Fruit fly (Drosophila melanogaster): Measurements from ENCODE around the gene CG42502.

Gene CG42502

dm6 chr2L:18834525-18834924 is 23.5 kb upstream of the CG42502 start:
- TF ChIP-seq CG15710 (tag; optimal IDR thresholded peaks at IDR 0.05), result no peak
- TF ChIP-seq fd96Ca (GFP tag; IDR thresholded peaks at IDR 0.05), result no peak
- TF ChIP-seq CG13204 (GFP tag; optimal IDR thresholded peaks at IDR 0.05), result no peak
- no peak for TF ChIP-seq CG14655 (GFP tag; optimal IDR thresholded peaks at IDR 0.05)
- TF ChIP-seq CG4496 (GFP tag; IDR thresholded peaks at IDR 0.05), result no peak
- TF ChIP-seq CG10348 (GFP tag; IDR thresholded peaks at IDR 0.05), result no peak
- no peak for TF ChIP-seq CG34367 (tag; optimal IDR thresholded peaks at IDR 0.05)
- no peak for TF ChIP-seq CG9948 (tag; optimal IDR thresholded peaks at IDR 0.05)
- TF ChIP-seq EcR (GFP tag; optimal IDR thresholded peaks at IDR 0.05), result no peak

dm6 chr2L:18830587-18831528 is 19.8 kb upstream of the CG42502 start, which contains the start of the genes CG17597 and ScpX:
Gene CG17597, minus strand, starts transcription at chr2L:18831153.
Gene ScpX, plus strand, starts transcription at chr2L:18831229.
- no peak for TF ChIP-seq rn (GFP tag; IDR thresholded peaks at IDR 0.05)
- TF ChIP-seq fd96Ca (GFP tag; IDR thresholded peaks at IDR 0.05), result no peak
- TF ChIP-seq CG15710 (tag; optimal IDR thresholded peaks at IDR 0.05), result peak; percentile 55
- peak; percentile 20; the same call in 1 of the 2 replicates for TF ChIP-seq Ets98B (GFP tag; IDR thresholded peaks at IDR 0.05)
- TF ChIP-seq CG8301 (tag; optimal IDR thresholded peaks at IDR 0.05), result peak; percentile 23
- peak; percentile 23; the same call in 1 of the 2 replicates for TF ChIP-seq CG32121 (GFP tag; IDR thresholded peaks at IDR 0.05)
- TF ChIP-seq Pif1A (GFP tag; optimal IDR thresholded peaks at IDR 0.05), result peak; percentile 69
- TF ChIP-seq CG12605 (GFP tag; IDR thresholded peaks at IDR 0.05), result peak; percentile 53; the same call in 1 of the 2 replicates
- TF ChIP-seq gl (tag; optimal IDR thresholded peaks at IDR 0.05), result peak; percentile 64
- no peak for TF ChIP-seq CG13204 (GFP tag; optimal IDR thresholded peaks at IDR 0.05)
- TF ChIP-seq CG8159 (tag; optimal IDR thresholded peaks at IDR 0.05), result peak; percentile 65
- peak; percentile 52 for TF ChIP-seq CG14655 (GFP tag; optimal IDR thresholded peaks at IDR 0.05)
- TF ChIP-seq CG10348 (GFP tag; IDR thresholded peaks at IDR 0.05), result no peak
- peak; percentile 32 for TF ChIP-seq CG17806 (tag; optimal IDR thresholded peaks at IDR 0.05)
- 0 out of 3 replicates have a peak, but pooled peaks have one; percentile 20 for TF ChIP-seq CG4496 (GFP tag; IDR thresholded peaks at IDR 0.05)
- peak; percentile 27 for TF ChIP-seq EcR (GFP tag; optimal IDR thresholded peaks at IDR 0.05)
- TF ChIP-seq Snoo (tag; optimal IDR thresholded peaks at IDR 0.05), result peak; percentile 28
- peak; percentile 43 for TF ChIP-seq CG34367 (tag; optimal IDR thresholded peaks at IDR 0.05)
- TF ChIP-seq CG9948 (tag; optimal IDR thresholded peaks at IDR 0.05), result peak; percentile 31

dm6 chr2L:18826496-18827008 is 15.5 kb upstream of the CG42502 start, which contains the start of gene Ugt36E1:
Gene Ugt36E1, plus strand, starts transcription at chr2L:18826770.
- TF ChIP-seq CG32121 (GFP tag; IDR thresholded peaks at IDR 0.05) (no peak), rn (GFP tag; IDR thresholded peaks at IDR 0.05) (no peak), EcR (GFP tag; optimal IDR thresholded peaks at IDR 0.05) (no peak), CG15710 (tag; optimal IDR thresholded peaks at IDR 0.05) (no peak), CG8301 (tag; optimal IDR thresholded peaks at IDR 0.05) (no peak), gl (tag; optimal IDR thresholded peaks at IDR 0.05) (no peak), CG8159 (tag; optimal IDR thresholded peaks at IDR 0.05) (no peak), D1 (tag; optimal IDR thresholded peaks at IDR 0.05) (no peak), CG12605 (GFP tag; IDR thresholded peaks at IDR 0.05) (no peak), CG13204 (GFP tag; optimal IDR thresholded peaks at IDR 0.05) (no peak), Snoo (tag; optimal IDR thresholded peaks at IDR 0.05) (no peak), CG4496 (GFP tag; IDR thresholded peaks at IDR 0.05) (no peak), CG17806 (tag; optimal IDR thresholded peaks at IDR 0.05) (no peak), CG34367 (tag; optimal IDR thresholded peaks at IDR 0.05) (no peak), Ets98B (GFP tag; IDR thresholded peaks at IDR 0.05) (no peak)

- peak; percentile 25 for TF ChIP-seq Snoo (tag; optimal IDR thresholded peaks at IDR 0.05)
- TF ChIP-seq CG32121 (GFP tag; IDR thresholded peaks at IDR 0.05), result 0 out of 2 replicates have a peak, but pooled peaks have one; percentile 20
- peak; percentile 31; the same call in 1 of the 2 replicates for TF ChIP-seq Ets98B (GFP tag; IDR thresholded peaks at IDR 0.05)
- no peak for TF ChIP-seq CG12605 (GFP tag; IDR thresholded peaks at IDR 0.05)
- TF ChIP-seq EcR (GFP tag; optimal IDR thresholded peaks at IDR 0.05), result peak; percentile 80
- TF ChIP-seq rn (GFP tag; IDR thresholded peaks at IDR 0.05), result no peak
- TF ChIP-seq CG4496 (GFP tag; IDR thresholded peaks at IDR 0.05), result peak; percentile 48; the same call in 1 of the 3 replicates
- no peak for TF ChIP-seq CG8301 (tag; optimal IDR thresholded peaks at IDR 0.05)
- no peak for TF ChIP-seq fd96Ca (GFP tag; IDR thresholded peaks at IDR 0.05)
- peak; percentile 27 for TF ChIP-seq Pif1B (GFP tag; optimal IDR thresholded peaks at IDR 0.05)
Observed at dm6 chr2L:18823243-18823803, 12.3 kb upstream of the CG42502 start, which contains the start of gene Ugt36D1. Gene Ugt36D1, plus strand, starts transcription at chr2L:18823548.

dm6 chr2L:18822805-18823204 is 11.8 kb upstream of the CG42502 start:
- no peak for TF ChIP-seq fd96Ca (GFP tag; IDR thresholded peaks at IDR 0.05)
- TF ChIP-seq CG34367 (tag; optimal IDR thresholded peaks at IDR 0.05), result no peak
- TF ChIP-seq CG14655 (GFP tag; optimal IDR thresholded peaks at IDR 0.05), result no peak
- no peak for TF ChIP-seq rn (GFP tag; IDR thresholded peaks at IDR 0.05)
- TF ChIP-seq CG13204 (GFP tag; optimal IDR thresholded peaks at IDR 0.05), result no peak
- TF ChIP-seq CG9948 (tag; optimal IDR thresholded peaks at IDR 0.05), result no peak
- TF ChIP-seq D1 (tag; optimal IDR thresholded peaks at IDR 0.05), result no peak
- no peak for TF ChIP-seq gl (tag; optimal IDR thresholded peaks at IDR 0.05)

All from whole organism, pupa.